Fruit fly (Drosophila melanogaster) whole organism: ENCODE data around the gene sdk.

ENCODE experiments used
- CG8478 ChIP-seq: fragments of >200 bp; optimal IDR thresholded peaks from 2 replicates; lab custom pipeline; 2018; ENCODE audit warnings: inconsistent platforms
- Dll ChIP-seq: fragments of >200 bp; optimal IDR thresholded peaks from 2 replicates; lab custom pipeline; 2017
- EcR ChIP-seq, 2 experiments: fragments of >200 bp; optimal IDR thresholded peaks; 2 replicates each; lab custom pipeline; 2017; ENCODE audit warnings: missing biosample characterization in 2 of 2, missing genetic modification characterization in 2 of 2, missing genetic modification reagents in 2 of 2
- pan ChIP-seq: fragments of >200 bp; optimal IDR thresholded peaks from 2 replicates; lab custom pipeline; 2017
- psq ChIP-seq: fragments of >200 bp; optimal IDR thresholded peaks from 2 replicates; lab custom pipeline; 2017
- usp ChIP-seq: fragments of >200 bp; optimal IDR thresholded peaks from 2 replicates; lab custom pipeline; 2017; ENCODE audit warnings: missing biosample characterization, missing genetic modification characterization, mixed read lengths

DNA sequence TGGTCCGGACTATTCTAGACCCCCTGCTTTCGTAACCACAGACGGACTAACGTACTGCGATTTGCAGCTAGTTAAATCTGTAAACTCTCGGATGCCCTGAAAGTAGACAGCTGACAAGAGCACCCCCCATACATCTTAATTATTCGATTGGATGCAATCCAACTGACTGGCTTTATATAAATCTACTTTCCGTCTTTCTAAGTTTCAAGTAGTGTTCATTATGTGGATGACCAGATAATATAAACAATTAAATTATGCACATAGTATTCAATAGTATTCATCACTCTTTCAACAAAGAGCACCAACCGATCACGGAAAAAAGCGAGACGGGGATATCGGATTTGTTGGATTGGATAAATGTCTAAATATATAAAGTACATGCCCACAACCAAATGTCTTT is 75.4 kb downstream of the sdk start:
- no peak for TF ChIP-seq psq
- no peak for TF ChIP-seq CG8478
- TF ChIP-seq Dll (lab: Kevin White, UChicago) = no peak
- TF ChIP-seq usp = no peak
- TF ChIP-seq pan = no peak
- no peak for TF ChIP-seq EcR (GFP tag; optimal IDR thresholded peaks at IDR 0.05; lab: Kevin White, UChicago)
